Worm (Caenorhabditis elegans): ENCODE measurements around the gene cpi-1.

DNA sequence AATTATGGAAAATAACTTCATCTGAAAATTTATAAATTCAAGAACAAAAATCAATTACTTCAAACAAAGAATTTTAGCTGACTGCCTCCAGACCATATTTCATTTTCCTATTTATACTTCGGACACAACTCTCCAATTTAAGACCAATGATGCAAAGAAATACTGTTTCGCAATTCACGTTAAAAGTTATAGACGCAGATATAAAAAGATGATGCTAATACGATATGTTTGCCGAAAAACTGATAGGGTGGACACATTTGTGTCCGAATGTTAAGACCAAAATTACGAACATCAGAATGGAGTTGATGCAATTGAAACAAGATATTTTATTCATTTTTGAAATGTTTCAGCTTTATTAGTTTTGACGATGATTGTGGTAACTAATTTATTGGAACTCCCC lies 13.6 kb downstream of the cpi-1 start, which contains the start of gene ugt-19:
- no peak for TF ChIP-seq klf-2 (GFP tag; conservative IDR thresholded peaks at IDR 0.05)
- TF ChIP-seq ztf-29 (GFP tag; IDR thresholded peaks at IDR 0.05): no peak
- no peak for TF ChIP-seq ref-1 (GFP tag; conservative IDR thresholded peaks at IDR 0.05)
- TF ChIP-seq T22C8.4 (GFP tag; IDR thresholded peaks at IDR 0.05): no peak
- no peak for TF ChIP-seq ztf-23 (GFP tag; IDR thresholded peaks at IDR 0.05)

Measured in whole organism, midembryonic.